Fruit fly (Drosophila melanogaster): ENCODE data around the gene CG3708.

Gene CG3708

DNA sequence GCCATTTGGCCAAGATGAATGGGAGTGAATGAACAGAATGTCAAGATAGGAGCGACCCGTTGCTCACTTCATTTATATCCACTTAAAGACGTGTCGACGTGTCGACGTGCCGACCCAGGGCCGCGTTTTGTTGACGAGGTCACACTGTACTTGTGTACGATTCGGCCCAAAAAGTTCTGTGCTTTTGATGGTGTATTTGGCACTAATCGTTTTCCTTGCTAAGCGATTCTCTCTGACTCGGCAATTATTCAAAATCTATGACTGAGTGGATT, 18.3 kb upstream of the CG3708 start (continued):
- TF ChIP-seq CG32772 (GFP tag; IDR thresholded peaks at IDR 0.05) = no peak
- TF ChIP-seq CG9215 (GFP tag; IDR thresholded peaks at IDR 0.05) = peak; percentile 38; the same call in 1 of the 2 replicates
- no peak for TF ChIP-seq lov (optimal IDR thresholded peaks at IDR 0.05)
- no peak for TF ChIP-seq lov (GFP tag; IDR thresholded peaks at IDR 0.05)
- TF ChIP-seq ken (GFP tag; IDR thresholded peaks at IDR 0.05) = 0 out of 3 replicates have a peak, but pooled peaks have one; percentile 11
- TF ChIP-seq Taf1 (GFP tag; IDR thresholded peaks at IDR 0.05) = 0 out of 2 replicates have a peak, but pooled peaks have one; percentile 17
- no peak for TF ChIP-seq CG11504 (tag; optimal IDR thresholded peaks at IDR 0.05)
- TF ChIP-seq rib (GFP tag; IDR thresholded peaks at IDR 0.05) = no peak
- peak; percentile 50; the same call in 1 of the 3 replicates for TF ChIP-seq Aef1 (GFP tag; IDR thresholded peaks at IDR 0.05)
- TF ChIP-seq Fer3 (tag; optimal IDR thresholded peaks at IDR 0.05) = peak; percentile 23
- TF ChIP-seq mam (GFP tag; optimal IDR thresholded peaks at IDR 0.05) = peak; percentile 43
- no peak for TF ChIP-seq pan (optimal IDR thresholded peaks at IDR 0.05)
- TF ChIP-seq pan (GFP tag; optimal IDR thresholded peaks at IDR 0.05 in 1 of 2, IDR thresholded peaks at IDR 0.05 in 1 of 2) = peak in 1 of 2 experiments; percentile 38
- no peak for TF ChIP-seq CG17829 (tag; optimal IDR thresholded peaks at IDR 0.05)
- TF ChIP-seq caup (GFP tag; optimal IDR thresholded peaks at IDR 0.05; ENCODE audit: severe bottlenecking) = no peak
- peak; percentile 27 for TF ChIP-seq CG15514 (GFP tag; optimal IDR thresholded peaks at IDR 0.05)
- TF ChIP-seq gem (tag; optimal IDR thresholded peaks at IDR 0.05) = peak; percentile 20
- no peak for TF ChIP-seq CG11695 (GFP tag; IDR thresholded peaks at IDR 0.05)
- peak; percentile 40 for TF ChIP-seq CG7786 (GFP tag; optimal IDR thresholded peaks at IDR 0.05)
- TF ChIP-seq sens (GFP tag) = no peak
- no peak for TF ChIP-seq nerfin-1 (tag; optimal IDR thresholded peaks at IDR 0.05)
- TF ChIP-seq inv (GFP tag; IDR thresholded peaks at IDR 0.05; ENCODE audit: partially characterized antibody) = no peak
- TF ChIP-seq CG9932 (GFP tag; IDR thresholded peaks at IDR 0.05) = peak; percentile 50
- no peak for TF ChIP-seq dimm (GFP tag; IDR thresholded peaks at IDR 0.05)
- TF ChIP-seq CG9817 (tag; optimal IDR thresholded peaks at IDR 0.05) = peak; percentile 18
- peak; percentile 50 for TF ChIP-seq CG13624 (GFP tag; optimal IDR thresholded peaks at IDR 0.05)
- peak; percentile 26; the same call in 1 of the 2 replicates for TF ChIP-seq sob (GFP tag; IDR thresholded peaks at IDR 0.05)
- TF ChIP-seq zfh2 (GFP tag; optimal IDR thresholded peaks at IDR 0.05) = peak; percentile 45
- peak; percentile 10 for TF ChIP-seq schlank (tag; optimal IDR thresholded peaks at IDR 0.05)
- peak; percentile 14 for TF ChIP-seq sug (tag; optimal IDR thresholded peaks at IDR 0.05)
- TF ChIP-seq Scr (GFP tag; IDR thresholded peaks at IDR 0.05; ENCODE audit: partially characterized antibody) = no peak
- TF ChIP-seq B-H1 (GFP tag; IDR thresholded peaks at IDR 0.05) = no peak
- no peak for TF ChIP-seq trem (tag; optimal IDR thresholded peaks at IDR 0.05)
- TF ChIP-seq gro (GFP tag; optimal IDR thresholded peaks at IDR 0.05) = peak; percentile 2
- peak; percentile 6 for TF ChIP-seq jumu (GFP tag; optimal IDR thresholded peaks at IDR 0.05)
- TF ChIP-seq CG12391 (tag; optimal IDR thresholded peaks at IDR 0.05) = no peak
- peak; percentile 6 for TF ChIP-seq ind (GFP tag; optimal IDR thresholded peaks at IDR 0.05)
- no peak for TF ChIP-seq Rx (GFP tag; IDR thresholded peaks at IDR 0.05)
- peak; percentile 55; the same call in 2 of the 3 replicates for TF ChIP-seq Dbx (GFP tag; IDR thresholded peaks at IDR 0.05)
- peak; percentile 76 for TF ChIP-seq Rfx (GFP tag; IDR thresholded peaks at IDR 0.05)
- no peak for TF ChIP-seq Hr3 (GFP tag; optimal IDR thresholded peaks at IDR 0.05)
- TF ChIP-seq lilli (GFP tag; optimal IDR thresholded peaks at IDR 0.05) = peak; percentile 4
- TF ChIP-seq slbo (GFP tag; IDR thresholded peaks at IDR 0.05) = peak; percentile 69
- peak; percentile 5 for TF ChIP-seq CG15269 (tag; optimal IDR thresholded peaks at IDR 0.05)
- no peak for TF ChIP-seq Dip2 (GFP tag; IDR thresholded peaks at IDR 0.05)
- TF ChIP-seq row (GFP tag; IDR thresholded peaks at IDR 0.05) = peak; percentile 73
- peak; percentile 0 for TF ChIP-seq Xbp1 (GFP tag; optimal IDR thresholded peaks at IDR 0.05)
- peak; percentile 6 for TF ChIP-seq HmgZ (tag; optimal IDR thresholded peaks at IDR 0.05)
- peak; percentile 11 for TF ChIP-seq pb (GFP tag; optimal IDR thresholded peaks at IDR 0.05)
- TF ChIP-seq CG31224 (GFP tag; IDR thresholded peaks at IDR 0.05) = peak; percentile 51
- TF ChIP-seq CG9876 (GFP tag; optimal IDR thresholded peaks at IDR 0.05) = no peak
- TF ChIP-seq Six4 (GFP tag; optimal IDR thresholded peaks at IDR 0.05) = no peak
- TF ChIP-seq Antp (GFP tag; optimal IDR thresholded peaks at IDR 0.05) = peak; percentile 45
